Worm (Caenorhabditis elegans) whole organism, young adult: ENCODE results near the gene F36H5.14.

Source experiments
- B0019.2 ChIP-seq: fragments of 200-800 bp; sonication (Bioruptor generic); conservative IDR thresholded peaks from 2 replicates; pipeline ENCODE4 v1.3.6; 2022; ENCODE audit warnings: missing genetic modification reagents, missing genetic modification characterization, missing compliant biosample characterization
- B0035.1 ChIP-seq: sonication (generic microtip); optimal IDR thresholded peaks from 2 replicates; lab custom pipeline; 2016; ENCODE audit warnings: missing genetic modification characterization, mild to moderate bottlenecking, missing compliant biosample characterization, missing genotype, missing genetic modification reagents
- C06A6.2 ChIP-seq: fragments of 200-800 bp; sonication (Bioruptor generic); conservative IDR thresholded peaks from 2 replicates; pipeline ENCODE4 v1.3.6; 2022; ENCODE audit warnings: missing genetic modification characterization, missing compliant biosample characterization
- F33H1.4 ChIP-seq: fragments of 200-800 bp; sonication (Bioruptor generic); IDR thresholded peaks from 2 replicates; pipeline ENCODE4 v1.3.6; 2022; ENCODE audit warnings: missing genetic modification reagents, missing genetic modification characterization, missing compliant biosample characterization
- F55B11.4 ChIP-seq: sonication (generic microtip); optimal IDR thresholded peaks from 2 replicates; lab custom pipeline; 2016; ENCODE audit warnings: missing compliant biosample characterization, missing genetic modification characterization, borderline replicate concordance; ENCODE audit not compliant: insufficient read depth
- F57A8.1 ChIP-seq: fragments of 200-800 bp; sonication (Bioruptor generic); optimal IDR thresholded peaks from 2 replicates; lab custom pipeline; 2018; ENCODE audit warnings: mild to moderate bottlenecking, missing genetic modification characterization, moderate library complexity, missing compliant biosample characterization
- F57C9.4 ChIP-seq: sonication (generic microtip); optimal IDR thresholded peaks from 2 replicates; lab custom pipeline; 2017; ENCODE audit warnings: mild to moderate bottlenecking, missing genetic modification characterization, missing compliant biosample characterization
- T07F8.4 ChIP-seq: sonication (generic microtip); optimal IDR thresholded peaks from 2 replicates; lab custom pipeline; 2016; ENCODE audit warnings: mild to moderate bottlenecking, missing genetic modification characterization, moderate library complexity, missing compliant biosample characterization
- T26A5.8 ChIP-seq: sonication (generic microtip); optimal IDR thresholded peaks from 2 replicates; lab custom pipeline; 2016; ENCODE audit warnings: missing genetic modification characterization, missing compliant biosample characterization
- Y56A3A.18 ChIP-seq: fragments of 200-800 bp; sonication (Bioruptor generic); IDR thresholded peaks from 2 replicates; pipeline ENCODE4 v1.3.6; 2022; ENCODE audit warnings: missing genetic modification reagents, missing genetic modification characterization, missing compliant biosample characterization
- ZK185.1 ChIP-seq: sonication (generic microtip); optimal IDR thresholded peaks from 2 replicates; lab custom pipeline; 2016; ENCODE audit warnings: mild to moderate bottlenecking, missing genetic modification characterization, missing compliant biosample characterization; ENCODE audit not compliant: poor library complexity, severe bottlenecking
- aptf-2 ChIP-seq: fragments of 200-800 bp; sonication (Bioruptor generic); conservative IDR thresholded peaks from 2 replicates; pipeline ENCODE4 v1.3.6; 2022; ENCODE audit warnings: missing genetic modification reagents, missing genetic modification characterization, missing compliant biosample characterization
- atf-7 ChIP-seq: sonication (generic microtip); optimal IDR thresholded peaks from 2 replicates; lab custom pipeline; 2017; ENCODE audit warnings: mild to moderate bottlenecking, missing genetic modification characterization, missing compliant biosample characterization
- attf-3 ChIP-seq: fragments of 200-800 bp; sonication (Bioruptor generic); conservative IDR thresholded peaks from 2 replicates; pipeline ENCODE4 v1.3.6; 2022; ENCODE audit warnings: missing genetic modification reagents, missing genetic modification characterization, missing compliant biosample characterization
- attf-5 ChIP-seq: fragments of 200-800 bp; sonication (Bioruptor generic); optimal IDR thresholded peaks from 2 replicates; lab custom pipeline; 2018; ENCODE audit warnings: mild to moderate bottlenecking, missing genetic modification characterization, missing compliant biosample characterization
- bed-1 ChIP-seq: fragments of 200-800 bp; sonication (Bioruptor generic); IDR thresholded peaks from 2 replicates; pipeline ENCODE4 v1.3.6; 2022; ENCODE audit warnings: missing genetic modification reagents, missing genetic modification characterization, missing compliant biosample characterization
- bed-2 ChIP-seq: fragments of 200-800 bp; sonication (Bioruptor generic); IDR thresholded peaks from 2 replicates; pipeline ENCODE4 v1.3.6; 2022; ENCODE audit warnings: missing genetic modification reagents, missing genetic modification characterization, missing compliant biosample characterization
- cebp-2 ChIP-seq: fragments of 200-800 bp; sonication (Bioruptor generic); IDR thresholded peaks from 2 replicates; pipeline ENCODE4 v1.3.6; 2022; ENCODE audit warnings: missing genetic modification characterization, missing compliant biosample characterization
- ceh-27 ChIP-seq: fragments of 200-800 bp; sonication (Bioruptor generic); optimal IDR thresholded peaks from 2 replicates; lab custom pipeline; 2018; ENCODE audit warnings: mild to moderate bottlenecking, missing genetic modification characterization, moderate library complexity, missing compliant biosample characterization
- chd-7 ChIP-seq: sonication (generic microtip); optimal IDR thresholded peaks from 2 replicates; lab custom pipeline; 2016; ENCODE audit warnings: mild to moderate bottlenecking, missing genetic modification characterization, moderate library complexity, missing compliant biosample characterization
- egl-44 ChIP-seq: fragments of 200-800 bp; sonication (Bioruptor generic); IDR thresholded peaks from 2 replicates; pipeline ENCODE4 v1.3.6; 2022; ENCODE audit warnings: missing genetic modification reagents, missing genetic modification characterization, missing compliant biosample characterization
- fkh-3 ChIP-seq: sonication (generic microtip); optimal IDR thresholded peaks from 2 replicates; lab custom pipeline; 2016; ENCODE audit warnings: mild to moderate bottlenecking, missing genetic modification characterization, missing compliant biosample characterization
- him-1 ChIP-seq: sonication (generic microtip); optimal IDR thresholded peaks from 2 replicates; lab custom pipeline; 2016; ENCODE audit warnings: missing genotype, missing genetic modification reagents, missing genetic modification characterization, missing compliant biosample characterization
- hlh-12 ChIP-seq: sonication (generic microtip); optimal IDR thresholded peaks from 2 replicates; lab custom pipeline; 2016; ENCODE audit warnings: missing genetic modification characterization, missing compliant biosample characterization
- hsf-1 ChIP-seq: fragments of 200-800 bp; sonication (Bioruptor generic); IDR thresholded peaks from 2 replicates; pipeline ENCODE4 v1.3.6; 2022; ENCODE audit warnings: missing genetic modification reagents, missing genetic modification characterization, missing compliant biosample characterization
- let-526 ChIP-seq: fragments of 200-800 bp; sonication (Bioruptor generic); IDR thresholded peaks from 2 replicates; pipeline ENCODE4 v1.3.6; 2022; ENCODE audit warnings: missing genetic modification reagents, missing genetic modification characterization, missing compliant biosample characterization
- lir-1 ChIP-seq: fragments of 200-800 bp; sonication (Bioruptor generic); conservative IDR thresholded peaks from 2 replicates; pipeline ENCODE4 v1.3.6; 2022; ENCODE audit warnings: missing genetic modification reagents, missing genetic modification characterization, missing compliant biosample characterization
- madf-3 ChIP-seq: fragments of 200-800 bp; sonication (Bioruptor generic); IDR thresholded peaks from 2 replicates; pipeline ENCODE4 v1.3.6; 2022; ENCODE audit warnings: missing genetic modification reagents, missing genetic modification characterization, missing compliant biosample characterization
- mcd-1 ChIP-seq: fragments of 200-800 bp; sonication (Bioruptor generic); IDR thresholded peaks from 2 replicates; pipeline ENCODE4 v1.3.6; 2022; ENCODE audit warnings: missing genetic modification reagents, missing genetic modification characterization, missing compliant biosample characterization
- rec-8 ChIP-seq, 2 experiments: sonication (generic microtip); optimal IDR thresholded peaks; 2 replicates each; lab custom pipeline; 2016; ENCODE audit warnings: mild to moderate bottlenecking in 2 of 2, missing genetic modification characterization in 2 of 2, missing genetic modification reagents in 2 of 2, missing genotype in 2 of 2, missing biosample characterization in 1 of 2, missing compliant biosample characterization in 1 of 2, moderate library complexity in 1 of 2
- sdz-38 ChIP-seq: sonication (generic microtip); optimal IDR thresholded peaks from 2 replicates; lab custom pipeline; 2016; ENCODE audit warnings: missing genotype, missing genetic modification characterization, missing compliant biosample characterization
- snpc-3.4 ChIP-seq: sonication (generic microtip); optimal IDR thresholded peaks from 2 replicates; lab custom pipeline; 2017; ENCODE audit warnings: missing genetic modification characterization, mild to moderate bottlenecking, missing compliant biosample characterization, antibody characterized with exemption, moderate library complexity, missing genotype, missing genetic modification reagents
- snpc-4 ChIP-seq, 5 experiments: fragments of 150-350 bp in 1 of 5; sonication (generic microtip) in 4 of 5; optimal IDR thresholded peaks; 2 replicates each; lab custom pipeline; 2014 to 2018; ENCODE audit warnings: missing genetic modification characterization in 5 of 5, missing biosample characterization in 3 of 5, antibody characterized with exemption in 2 of 5, mild to moderate bottlenecking in 2 of 5, missing compliant biosample characterization in 2 of 5, missing genotype in 2 of 5, moderate library complexity in 2 of 5, missing genetic modification reagents in 1 of 5
- tlf-1 ChIP-seq: fragments of 200-800 bp; sonication (Bioruptor generic); optimal IDR thresholded peaks from 2 replicates; lab custom pipeline; 2018; ENCODE audit warnings: mild to moderate bottlenecking, missing genetic modification characterization, missing compliant biosample characterization
- unc-130 ChIP-seq: sonication (generic microtip); optimal IDR thresholded peaks from 2 replicates; lab custom pipeline; 2016; ENCODE audit warnings: missing genetic modification reagents, missing genetic modification characterization, missing compliant biosample characterization
- unc-62 ChIP-seq: fragments of 150-350 bp; optimal IDR thresholded peaks from 2 replicates; lab custom pipeline; 2014; ENCODE audit warnings: missing biosample characterization, missing genetic modification reagents, missing genetic modification characterization
- ztf-22 ChIP-seq: fragments of 200-800 bp; sonication (Bioruptor generic); optimal IDR thresholded peaks from 2 replicates; lab custom pipeline; 2018; ENCODE audit warnings: mild to moderate bottlenecking, missing genetic modification characterization, moderate library complexity, missing compliant biosample characterization
- ztf-26 ChIP-seq: sonication (generic microtip); optimal IDR thresholded peaks from 2 replicates; lab custom pipeline; 2017; ENCODE audit warnings: missing genetic modification characterization, missing compliant biosample characterization
- ztf-3 ChIP-seq: fragments of 200-800 bp; sonication (Bioruptor generic); optimal IDR thresholded peaks from 2 replicates; lab custom pipeline; 2018; ENCODE audit warnings: mild to moderate bottlenecking, missing genetic modification characterization, missing compliant biosample characterization

Gene F36H5.14

DNA sequence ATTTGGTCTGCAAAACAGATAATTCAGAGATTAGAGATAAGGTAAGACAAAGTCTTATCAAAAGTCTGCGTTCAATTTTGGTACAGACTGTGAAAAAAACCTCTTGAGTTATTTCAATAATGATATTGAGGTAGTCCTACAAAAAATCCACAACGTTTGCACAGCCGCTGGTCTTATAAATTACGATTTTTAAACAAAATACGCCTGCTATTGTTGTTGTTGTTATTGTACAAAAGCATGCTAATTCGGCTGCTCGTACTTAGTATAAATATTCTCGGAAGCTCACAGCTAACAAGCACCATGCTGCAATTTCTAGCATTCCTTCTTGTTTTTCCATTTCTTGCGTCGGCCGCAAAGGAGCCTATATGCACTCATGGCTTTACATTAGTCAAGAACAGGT lies 31.2 kb upstream of the F36H5.14 start, which contains the start of gene clec-19:
Gene clec-19, plus strand, starts transcription at position 301 of the 400 bp plus-strand sequence.
- TF ChIP-seq bed-2, result no peak
- TF ChIP-seq unc-62, result no peak
- TF ChIP-seq snpc-4 (GFP tag; optimal IDR thresholded peaks at IDR 0.05; lab: Kevin White, UChicago), result no peak
- no peak for TF ChIP-seq snpc-4 (tag; optimal IDR thresholded peaks at IDR 0.05; lab: Kevin White, UChicago)
- no peak for TF ChIP-seq him-1
- TF ChIP-seq rec-8 (tag; optimal IDR thresholded peaks at IDR 0.05; lab: Kevin White, UChicago), result no peak
- TF ChIP-seq lir-1 (GFP tag; lab: Robert Waterston, UW), result no peak
- no peak for TF ChIP-seq unc-130 (GFP tag; lab: Kevin White, UChicago)
- TF ChIP-seq fkh-3 (tag; lab: Kevin White, UChicago), result no peak
- TF ChIP-seq ceh-27, result no peak
- no peak for TF ChIP-seq B0035.1 (tag; lab: Kevin White, UChicago)
- no peak for TF ChIP-seq ztf-26
- TF ChIP-seq tlf-1, result no peak
- no peak for TF ChIP-seq sdz-38 (tag; lab: Kevin White, UChicago)
- TF ChIP-seq attf-3 (GFP tag; lab: Robert Waterston, UW), result no peak
- TF ChIP-seq atf-7 (tag; lab: Kevin White, UChicago), result no peak
- no peak for TF ChIP-seq F57A8.1 (GFP tag; lab: Kevin White, UChicago)
- TF ChIP-seq T07F8.4, result no peak
- TF ChIP-seq ztf-22 (GFP tag; lab: Kevin White, UChicago), result no peak
- TF ChIP-seq, all 124 proteins: peak for 0

DNA sequence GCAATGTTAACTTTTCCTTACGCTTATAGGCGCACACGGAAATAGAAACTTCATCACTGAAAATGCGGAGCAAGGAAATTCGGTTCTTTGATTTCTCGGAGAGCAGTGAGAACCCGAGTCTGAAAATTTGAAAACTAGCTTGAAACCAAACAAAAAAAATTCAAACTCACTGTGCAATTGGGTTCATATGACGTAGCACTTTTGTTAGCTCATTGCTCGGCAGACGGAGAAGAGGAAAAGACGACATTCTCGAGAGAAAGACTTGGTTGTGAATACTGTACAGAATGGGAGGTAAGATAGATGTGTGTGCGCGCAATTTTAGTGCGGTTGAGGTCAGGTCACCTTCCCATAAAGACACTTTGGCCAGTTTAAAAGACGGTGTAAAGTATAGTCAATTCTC lies 24.9 kb upstream of the F36H5.14 start, which contains the start of the genes F36H5.13 and F36H5.8:
Gene F36H5.13, minus strand, starts transcription at position 101 of the 400 bp plus-strand sequence.
Gene F36H5.8, minus strand, starts transcription at position 274 of the 400 bp plus-strand sequence.
- TF ChIP-seq ZK185.1 (no peak), chd-7 (no peak), T26A5.8 (tag; lab: Kevin White, UChicago) (no peak), aptf-2 (GFP tag; lab: Robert Waterston, UW) (no peak), unc-62 (no peak), cebp-2 (GFP tag; lab: Robert Waterston, UW) (no peak), mcd-1 (GFP tag; lab: Robert Waterston, UW) (no peak), Y56A3A.18 (GFP tag; lab: Robert Waterston, UW) (no peak), atf-7 (tag; lab: Kevin White, UChicago) (no peak), madf-3 (no peak), bed-1 (GFP tag; lab: Robert Waterston, UW) (no peak), let-526 (GFP tag; lab: Robert Waterston, UW) (no peak), tlf-1 (no peak), B0019.2 (GFP tag; lab: Robert Waterston, UW) (no peak), F33H1.4 (no peak), egl-44 (GFP tag; lab: Robert Waterston, UW) (no peak), C06A6.2 (GFP tag; lab: Robert Waterston, UW) (no peak), hlh-12 (tag; lab: Kevin White, UChicago) (no peak), attf-5 (GFP tag; lab: Kevin White, UChicago) (no peak)

DNA sequence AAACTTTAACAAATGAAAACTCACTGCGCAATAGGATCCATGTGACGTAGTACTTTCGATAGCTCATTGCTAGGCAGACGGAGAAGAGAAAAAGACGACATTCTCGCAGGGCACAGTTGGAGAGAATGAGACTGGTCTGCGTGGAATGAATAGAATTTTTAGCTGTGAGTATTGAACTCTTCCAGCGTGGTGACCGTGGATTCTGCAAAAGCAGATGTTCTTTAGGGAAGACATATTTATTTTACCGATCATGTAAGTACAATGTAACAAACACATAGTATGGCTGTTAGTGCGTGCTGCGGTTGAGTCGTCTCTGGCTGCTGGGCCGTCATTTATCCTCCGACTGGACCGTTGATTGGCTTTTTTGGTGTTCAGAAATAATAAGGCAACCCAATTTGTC lies 22.3 kb upstream of the F36H5.14 start, which contains the start of gene F36H5.9:
Gene F36H5.9, minus strand, starts transcription at position 101 of the 400 bp plus-strand sequence.
- TF ChIP-seq F55B11.4 (tag; lab: Kevin White, UChicago) (no peak), ceh-27 (no peak), T07F8.4 (no peak), ztf-3 (GFP tag; lab: Kevin White, UChicago) (no peak), hsf-1 (GFP tag; lab: Robert Waterston, UW) (no peak), snpc-3.4 (tag; lab: Kevin White, UChicago) (no peak), F57C9.4 (no peak)
